Worm (Caenorhabditis elegans): Measurements from ENCODE around the gene K07C11.7.

K07C11.7 gene

DNA sequence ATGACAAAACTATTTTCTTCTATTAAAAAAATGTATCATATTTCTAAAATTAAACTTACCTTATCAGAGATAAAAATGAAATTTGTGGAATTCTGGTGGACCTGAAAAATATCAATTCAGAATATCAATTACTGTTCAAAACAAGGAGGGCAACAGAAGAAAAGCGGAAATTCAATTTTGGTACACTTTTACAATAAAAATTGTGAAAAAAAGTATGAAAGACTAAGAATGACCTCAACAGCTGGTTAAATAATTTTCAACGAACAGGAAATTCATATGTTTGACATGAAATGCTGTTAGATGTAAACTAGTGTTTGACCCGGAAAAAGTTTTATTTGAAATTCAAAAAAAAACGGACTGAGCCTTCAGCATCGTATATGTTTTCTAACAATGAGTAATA is at the start of gene K07C11.7:
K07C11.7 (minus strand) TSS at position 101 of the 400 bp plus-strand sequence.
- TF ChIP-seq sox-4 (tag; optimal IDR thresholded peaks at IDR 0.05) (no peak), eyg-1 (tag; optimal IDR thresholded peaks at IDR 0.05) (no peak), dmd-4 (tag; optimal IDR thresholded peaks at IDR 0.05; ENCODE audit: borderline replicate concordance) (no peak)

DNA sequence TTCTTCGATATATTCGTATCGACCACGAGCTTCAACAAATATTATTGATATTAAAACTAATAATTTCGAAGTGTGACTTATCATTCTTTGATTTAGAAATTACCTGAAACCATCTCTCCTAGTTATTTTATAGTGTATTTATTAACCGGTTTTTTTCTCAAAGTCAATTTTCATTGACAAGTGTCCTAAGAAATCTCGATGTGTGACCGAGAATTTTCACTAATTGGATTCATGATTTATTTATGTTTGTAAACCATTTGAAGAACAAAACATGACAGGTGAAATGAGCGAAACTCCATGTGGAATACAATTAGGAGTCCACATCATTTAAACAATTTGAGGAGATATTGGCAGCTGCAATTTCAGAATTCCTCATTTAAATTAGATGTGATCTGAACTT is 49.7 kb upstream of the K07C11.7 start, which contains the start of gene C16D9.8:
C16D9.8 (minus strand) TSS at position 101 of the 400 bp plus-strand sequence.
- TF ChIP-seq hlh-6 (tag; optimal IDR thresholded peaks at IDR 0.05), result no peak

DNA sequence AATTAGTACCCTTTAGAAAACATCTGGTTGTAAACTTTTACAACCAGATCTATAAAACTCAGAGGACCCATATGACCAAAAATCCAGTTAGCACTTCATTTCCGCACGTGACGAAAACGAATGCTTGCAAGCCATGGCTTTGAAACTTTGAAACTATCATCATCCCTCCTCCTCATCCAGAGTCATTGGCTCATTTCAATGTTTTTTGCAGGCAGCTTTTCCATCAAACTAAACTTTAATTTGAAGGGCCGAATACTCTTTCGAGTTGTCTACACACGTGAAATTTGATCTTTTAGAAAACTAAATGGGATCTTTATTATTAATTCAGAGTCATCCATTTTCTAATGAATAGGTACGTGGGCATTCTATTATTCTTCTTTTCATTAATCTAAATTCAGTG is 48.4 kb upstream of the K07C11.7 start:
- TF ChIP-seq lim-6 (tag; optimal IDR thresholded peaks at IDR 0.05) (no peak), ceh-14 (tag; optimal IDR thresholded peaks at IDR 0.05) (no peak), dmd-4 (tag; optimal IDR thresholded peaks at IDR 0.05; ENCODE audit: borderline replicate concordance) (no peak), madf-2 (tag; optimal IDR thresholded peaks at IDR 0.05) (no peak)

DNA sequence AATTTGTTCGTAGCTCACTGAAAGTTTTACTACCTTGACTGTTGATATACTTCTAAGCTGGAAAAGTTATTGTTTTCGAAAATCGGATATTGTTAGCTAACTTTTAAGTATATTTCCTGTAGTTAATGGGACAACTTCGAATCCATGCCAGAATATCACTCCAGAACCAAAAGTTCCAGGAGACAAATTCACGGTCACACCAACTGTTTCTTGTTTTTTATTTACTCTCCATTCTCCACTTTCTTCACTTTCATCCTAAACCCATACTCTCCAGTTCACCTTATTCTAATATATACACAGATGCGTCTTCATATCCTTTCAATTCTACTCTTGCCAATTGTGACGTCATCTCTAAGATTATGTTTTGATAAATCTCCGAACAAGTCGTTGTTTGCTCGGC is 45.2 kb upstream of the K07C11.7 start, which contains the start of gene C16D9.1:
C16D9.1 (plus strand) TSS at position 301 of the 400 bp plus-strand sequence.
- TF ChIP-seq hlh-30 (tag; optimal IDR thresholded peaks at IDR 0.05; ENCODE audit: insufficient read depth) (no peak), T23F11.4 (GFP tag; optimal IDR thresholded peaks at IDR 0.05) (no peak), pag-3 (tag; optimal IDR thresholded peaks at IDR 0.05; ENCODE audit: borderline replicate concordance) (no peak), ttx-3 (tag; optimal IDR thresholded peaks at IDR 0.05) (no peak), pros-1 (tag; optimal IDR thresholded peaks at IDR 0.05) (no peak), tbx-2 (tag; optimal IDR thresholded peaks at IDR 0.05) (no peak), elt-2 (tag; optimal IDR thresholded peaks at IDR 0.05) (no peak), ets-4 (tag; optimal IDR thresholded peaks at IDR 0.05) (no peak), che-1 (tag; optimal IDR thresholded peaks at IDR 0.05) (no peak), Y22D7AL.16 (tag; optimal IDR thresholded peaks at IDR 0.05) (no peak), gmeb-2 (tag; optimal IDR thresholded peaks at IDR 0.05) (no peak), nhr-11 (tag; optimal IDR thresholded peaks at IDR 0.05) (no peak), hlh-6 (tag; optimal IDR thresholded peaks at IDR 0.05) (no peak)

DNA sequence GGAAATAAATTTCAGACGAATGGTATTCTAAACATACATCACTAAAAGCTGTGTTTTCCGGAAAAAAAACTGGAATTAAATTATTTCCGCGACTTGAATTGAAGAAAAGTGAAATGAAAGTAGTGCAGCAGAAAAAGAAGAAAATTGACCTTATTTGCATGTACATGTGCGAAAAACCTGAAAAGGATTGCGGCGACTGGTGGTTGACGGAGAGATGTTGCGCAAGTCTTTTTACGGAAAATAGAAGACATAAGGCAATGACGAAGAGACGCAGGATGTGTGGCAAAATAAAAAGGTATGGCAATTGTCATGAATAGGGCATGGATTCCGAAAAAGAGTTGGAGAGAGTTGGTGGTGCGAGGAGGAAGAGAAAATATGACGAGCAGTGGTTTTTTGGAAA is 41.2 kb upstream of the K07C11.7 start:
- TF ChIP-seq K02D7.2 (tag; optimal IDR thresholded peaks at IDR 0.05) (no peak), pat-9 (tag; optimal IDR thresholded peaks at IDR 0.05) (no peak), sdc-2 (tag; optimal IDR thresholded peaks at IDR 0.05) (no peak), unc-42 (tag; optimal IDR thresholded peaks at IDR 0.05) (peak; percentile 30), sox-2 (GFP tag; IDR thresholded peaks at IDR 0.05) (no peak), ama-1 (optimal IDR thresholded peaks at IDR 0.05) (no peak), lin-11 (tag; optimal IDR thresholded peaks at IDR 0.05) (no peak), ceh-31 (tag; optimal IDR thresholded peaks at IDR 0.05) (no peak)

DNA sequence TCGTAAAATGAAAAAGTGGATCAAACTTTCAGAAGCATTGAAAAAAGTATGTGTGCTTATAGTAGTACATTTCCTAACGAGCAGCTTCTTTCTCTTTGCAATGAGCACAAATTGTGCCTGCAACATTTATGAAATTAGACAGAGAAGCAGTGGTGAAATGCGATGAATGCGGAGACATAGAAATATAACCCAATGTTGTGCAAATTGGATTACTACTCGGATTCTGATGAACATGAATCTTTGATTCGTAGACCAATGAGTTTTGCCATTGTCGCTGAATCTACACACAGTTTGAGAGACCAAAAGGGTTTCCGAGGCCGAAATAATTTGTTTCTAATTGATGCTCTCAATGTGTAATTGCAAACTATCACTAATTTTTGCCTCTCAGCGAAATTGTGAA is 40.2 kb upstream of the K07C11.7 start:
- TF ChIP-seq pros-1 (tag; optimal IDR thresholded peaks at IDR 0.05) (no peak), lim-6 (tag; optimal IDR thresholded peaks at IDR 0.05) (no peak), T23F11.4 (GFP tag; optimal IDR thresholded peaks at IDR 0.05) (no peak), unc-42 (tag; optimal IDR thresholded peaks at IDR 0.05) (peak; percentile 97)

DNA sequence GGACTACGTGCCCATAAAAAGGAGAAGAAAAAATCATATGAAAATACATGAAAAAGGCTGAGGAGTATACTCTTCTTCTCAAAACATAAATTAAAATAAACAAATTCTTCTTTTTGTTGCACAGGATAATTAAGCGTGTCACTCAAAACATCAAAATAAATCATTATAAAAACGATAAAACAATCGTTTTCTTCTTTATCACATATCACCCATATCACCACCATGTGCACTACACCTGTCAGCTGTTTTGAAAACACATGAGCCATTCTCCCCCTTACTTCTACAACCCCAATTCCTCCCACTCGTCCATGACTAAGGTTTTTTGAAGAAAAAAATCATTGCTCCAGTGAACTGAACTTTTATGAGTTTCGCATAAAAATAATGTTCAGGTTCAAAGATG is 38.8 kb upstream of the K07C11.7 start:
- no peak for TF ChIP-seq sdc-2 (tag; optimal IDR thresholded peaks at IDR 0.05)
- TF ChIP-seq unc-55 (GFP tag; optimal IDR thresholded peaks at IDR 0.05), result peak; percentile 43
- TF ChIP-seq C08G9.2 (tag; optimal IDR thresholded peaks at IDR 0.05), result no peak
- TF ChIP-seq odd-2 (tag; optimal IDR thresholded peaks at IDR 0.05), result no peak
- TF ChIP-seq fkh-10 (GFP tag; optimal IDR thresholded peaks at IDR 0.05), result no peak
- no peak for TF ChIP-seq C38D4.7 (GFP tag; optimal IDR thresholded peaks at IDR 0.05)
